Worm (Caenorhabditis elegans) whole organism, L4 larva: Measurements from ENCODE around the gene R13D11.3.

ENCODE experiments used
- ZK337.2 ChIP-seq: fragments of 200-800 bp; sonication (Bioruptor generic); IDR thresholded peaks from 2 replicates; pipeline ENCODE4 v1.3.6; 2022; ENCODE audit warnings: missing genetic modification reagents, missing genetic modification characterization, missing compliant biosample characterization
- hif-1 ChIP-seq, 2 experiments: sonication (generic microtip); optimal IDR thresholded peaks; 2 replicates each; lab custom pipeline; 2016 to 2017; ENCODE audit warnings: missing compliant biosample characterization in 2 of 2, missing genetic modification characterization in 2 of 2, missing genetic modification reagents in 2 of 2, missing genotype in 2 of 2, mild to moderate bottlenecking in 1 of 2
- madf-9 ChIP-seq: fragments of 200-800 bp; sonication (Bioruptor generic); conservative IDR thresholded peaks from 2 replicates; pipeline ENCODE4 v1.3.6; 2022; ENCODE audit warnings: missing genetic modification reagents, missing genetic modification characterization, missing compliant biosample characterization

The R13D11.3 gene

DNA sequence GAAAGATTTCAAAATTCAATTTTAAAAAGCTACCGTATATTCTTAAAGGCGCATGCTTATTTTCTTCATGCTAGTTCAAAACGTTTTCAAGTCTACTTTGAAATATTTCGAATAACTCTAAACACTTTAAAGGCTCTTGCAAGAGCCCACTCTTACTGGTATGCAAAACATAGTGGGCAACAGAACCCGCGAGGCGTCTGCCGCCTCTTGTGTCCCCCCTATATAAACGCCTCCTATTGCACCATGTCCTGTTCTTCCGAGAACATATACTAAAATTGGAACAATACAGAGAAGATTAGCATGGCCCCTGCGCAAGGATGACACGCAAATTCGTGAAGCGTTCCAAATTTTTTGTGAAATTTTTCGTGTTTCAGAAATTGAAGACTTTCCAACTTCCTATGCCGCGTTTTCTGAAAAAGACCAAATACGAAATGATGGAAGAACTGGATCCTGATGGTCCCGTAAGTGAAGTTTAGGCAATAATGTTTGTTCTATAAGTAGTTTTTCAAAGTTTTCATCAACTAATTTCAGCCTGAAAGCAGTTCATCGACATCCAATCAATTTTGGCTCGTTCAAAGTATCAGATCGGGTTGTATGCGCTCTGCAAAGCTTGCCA lies 44.1 kb downstream of the R13D11.3 start (continued):
- TF ChIP-seq ZK337.2 (GFP tag; lab: Robert Waterston, UW) = peak; percentile 48; the same call in 1 of the 2 replicates
- TF ChIP-seq hif-1 (tag; optimal IDR thresholded peaks at IDR 0.05; lab: Kevin White, UChicago) = no peak
- no peak for TF ChIP-seq madf-9 (GFP tag; lab: Robert Waterston, UW)
- TF ChIP-seq, all 104 proteins: peak for 20
